Fruit fly (Drosophila melanogaster) whole organism, embryonic: ENCODE measurements around the gene CG17472.

Experiments
- Bdp1 ChIP-seq: fragments of 200-800 bp; sonication (Bioruptor generic); optimal IDR thresholded peaks from 3 replicates; lab custom pipeline; 2016; ENCODE audit warnings: missing biosample characterization, missing genetic modification characterization
- CG12236 ChIP-seq: fragments of 200-800 bp; sonication (Bioruptor generic); optimal IDR thresholded peaks from 2 replicates; lab custom pipeline; 2016; ENCODE audit warnings: missing biosample characterization, missing genetic modification characterization
- CG16815 ChIP-seq: fragments of 200-800 bp; sonication (Bioruptor generic); optimal IDR thresholded peaks from 3 replicates; lab custom pipeline; 2017; ENCODE audit warnings: missing biosample characterization, mild to moderate bottlenecking, missing genetic modification characterization
- CG16863 ChIP-seq: fragments of 200-800 bp; sonication (Bioruptor generic); optimal IDR thresholded peaks from 3 replicates; lab custom pipeline; 2016; ENCODE audit warnings: missing biosample characterization, missing genetic modification characterization
- CG17802 ChIP-seq: fragments of 200-800 bp; sonication (Bioruptor generic); optimal IDR thresholded peaks from 2 replicates; lab custom pipeline; 2018; ENCODE audit warnings: missing biosample characterization, mild to moderate bottlenecking, missing genetic modification characterization, moderate library complexity
- CG18476 ChIP-seq: fragments of 200-800 bp; sonication (Bioruptor generic); optimal IDR thresholded peaks from 2 replicates; lab custom pipeline; 2016; ENCODE audit warnings: missing biosample characterization, mild to moderate bottlenecking, missing genetic modification characterization
- CG2889 ChIP-seq: fragments of 200-800 bp; sonication (Bioruptor generic); IDR thresholded peaks from 3 replicates; pipeline ENCODE4 v1.3.6; 2022; ENCODE audit warnings: missing biosample characterization, missing genetic modification characterization
- CG30020 ChIP-seq: fragments of 200-800 bp; optimal IDR thresholded peaks from 2 replicates; lab custom pipeline; 2019; ENCODE audit warnings: missing biosample characterization, mild to moderate bottlenecking, missing genetic modification characterization, moderate library complexity
- CG32772 ChIP-seq: fragments of 200-800 bp; sonication (Bioruptor generic); IDR thresholded peaks from 2 replicates; pipeline ENCODE4 v1.3.6; 2022; ENCODE audit warnings: missing biosample characterization, missing genetic modification characterization
- CG33557 ChIP-seq: fragments of 200-800 bp; sonication (Bioruptor generic); optimal IDR thresholded peaks from 2 replicates; lab custom pipeline; 2019; ENCODE audit warnings: missing biosample characterization, mild to moderate bottlenecking, missing genetic modification characterization, moderate library complexity
- CG34224 ChIP-seq: fragments of 200-800 bp; sonication (Bioruptor generic); IDR thresholded peaks from 3 replicates; pipeline ENCODE4 v1.3.6; 2022; ENCODE audit warnings: missing biosample characterization, missing genetic modification characterization; ENCODE audit not compliant: partially characterized antibody
- CG3726 ChIP-seq: fragments of 200-800 bp; sonication (Bioruptor generic); IDR thresholded peaks from 3 replicates; pipeline ENCODE4, ENCODE4 v1.3.6; 2022; ENCODE audit warnings: missing biosample characterization, missing genetic modification characterization
- CG3838 ChIP-seq: fragments of 200-800 bp; sonication (Bioruptor generic); optimal IDR thresholded peaks from 3 replicates; lab custom pipeline; 2016; ENCODE audit warnings: missing biosample characterization, missing genetic modification characterization
- CG5180 ChIP-seq: fragments of 200-800 bp; sonication (Bioruptor generic); optimal IDR thresholded peaks from 3 replicates; lab custom pipeline; 2017; ENCODE audit warnings: missing biosample characterization, missing genetic modification characterization, mild to moderate bottlenecking, moderate library complexity, missing genetic modification reagents
- CG7357 ChIP-seq: fragments of 200-800 bp; sonication (Bioruptor generic); IDR thresholded peaks from 3 replicates; pipeline ENCODE4 v1.3.6; 2022; ENCODE audit warnings: missing biosample characterization, missing genetic modification characterization
- CG7786 ChIP-seq: fragments of 200-800 bp; sonication (Bioruptor generic); optimal IDR thresholded peaks from 2 replicates; lab custom pipeline; 2016; ENCODE audit warnings: missing biosample characterization, missing genetic modification characterization
- CG9609 ChIP-seq: fragments of 200-800 bp; sonication (Bioruptor generic); optimal IDR thresholded peaks from 3 replicates; lab custom pipeline; 2016; ENCODE audit warnings: missing biosample characterization, missing genetic modification characterization
- CG9932 ChIP-seq: fragments of 200-800 bp; sonication (Bioruptor generic); IDR thresholded peaks from 2 replicates; pipeline ENCODE4 v1.3.6; 2022; ENCODE audit warnings: missing biosample characterization, missing genetic modification characterization
- CoRest ChIP-seq: fragments of 200-800 bp; sonication (Bioruptor generic); optimal IDR thresholded peaks from 3 replicates; lab custom pipeline; 2018; ENCODE audit warnings: missing biosample characterization, mild to moderate bottlenecking, missing genetic modification characterization, moderate library complexity
- Elba2 ChIP-seq: fragments of 200-800 bp; sonication (Bioruptor generic); optimal IDR thresholded peaks from 3 replicates; lab custom pipeline; 2016; ENCODE audit warnings: missing biosample characterization, missing genetic modification characterization
- Fer2 ChIP-seq: fragments of 200-800 bp; sonication (Bioruptor generic); optimal IDR thresholded peaks from 2 replicates; lab custom pipeline; 2018; ENCODE audit warnings: missing biosample characterization, mild to moderate bottlenecking, missing genetic modification characterization, moderate library complexity
- Fer3 ChIP-seq: fragments of 200-800 bp; sonication (Bioruptor generic); optimal IDR thresholded peaks from 2 replicates; lab custom pipeline; 2018; ENCODE audit warnings: missing biosample characterization, mild to moderate bottlenecking, missing genetic modification characterization, moderate library complexity
- GATAe ChIP-seq: fragments of 200-800 bp; sonication (Bioruptor generic); conservative IDR thresholded peaks from 2 replicates; pipeline ENCODE4 v1.3.6; 2022; ENCODE audit warnings: missing biosample characterization, missing genetic modification characterization
- HmgZ ChIP-seq: fragments of 200-800 bp; sonication (Bioruptor generic); optimal IDR thresholded peaks from 2 replicates; lab custom pipeline; 2018; ENCODE audit warnings: missing biosample characterization, mild to moderate bottlenecking, missing genetic modification characterization
- Hr3 ChIP-seq: fragments of 200-800 bp; sonication (Bioruptor generic); optimal IDR thresholded peaks from 3 replicates; lab custom pipeline; 2016; ENCODE audit warnings: missing biosample characterization, missing genetic modification characterization
- Med ChIP-seq: fragments of 200-800 bp; sonication (Bioruptor generic); peaks from one replicate; lab custom pipeline; 2016; ENCODE audit warnings: missing biosample characterization, missing genetic modification characterization, mild to moderate bottlenecking, inconsistent platforms, moderate library complexity
- NK7.1 ChIP-seq: fragments of 200-800 bp; sonication (Bioruptor generic); optimal IDR thresholded peaks from 3 replicates; lab custom pipeline; 2016; ENCODE audit warnings: missing biosample characterization, missing genetic modification characterization
- Nf-YC ChIP-seq: fragments of 200-800 bp; optimal IDR thresholded peaks from 3 replicates; lab custom pipeline; 2019; ENCODE audit warnings: missing biosample characterization, mild to moderate bottlenecking, missing genetic modification characterization, moderate library complexity
- Rfx ChIP-seq: fragments of 200-800 bp; sonication (Bioruptor generic); IDR thresholded peaks from 2 replicates; pipeline ENCODE4 v1.3.6; 2022; ENCODE audit warnings: missing biosample characterization, missing genetic modification characterization
- Sin3A ChIP-seq: fragments of >200 bp; optimal IDR thresholded peaks from 2 replicates; lab custom pipeline; 2018
- Trl ChIP-seq, 3 experiments: fragments of >200 bp in 2 of 3; fragments of 200-800 bp in 1 of 3; sonication (Bioruptor generic) in 1 of 3; optimal IDR thresholded peaks; 2 replicates in 1 of 3; 3 replicates in 2 of 3; lab custom pipeline; 2016 to 2017; ENCODE audit warnings: missing biosample characterization in 1 of 3, missing genetic modification characterization in 1 of 3
- ara ChIP-seq: fragments of 200-800 bp; sonication (Bioruptor generic); IDR thresholded peaks from 2 replicates; pipeline ENCODE4 v1.3.6; 2022; ENCODE audit warnings: missing biosample characterization, missing genetic modification characterization
- fd3F ChIP-seq: fragments of 200-800 bp; sonication (Bioruptor generic); optimal IDR thresholded peaks from 2 replicates; lab custom pipeline; 2018; ENCODE audit warnings: missing biosample characterization, mild to moderate bottlenecking, missing genetic modification characterization, moderate library complexity
- gcm2 ChIP-seq: fragments of 200-800 bp; sonication (Bioruptor generic); optimal IDR thresholded peaks from 2 replicates; lab custom pipeline; 2016; ENCODE audit warnings: missing biosample characterization, missing genetic modification characterization
- ham ChIP-seq: fragments of 200-800 bp; sonication (Bioruptor generic); IDR thresholded peaks from 2 replicates; pipeline ENCODE4 v1.3.6; 2022; ENCODE audit warnings: missing biosample characterization, missing genetic modification characterization
- hkb ChIP-seq, 2 experiments: fragments of 200-800 bp in 1 of 2; fragments of >200 bp in 1 of 2; sonication (Bioruptor generic) in 1 of 2; IDR thresholded peaks in 1 of 2; optimal IDR thresholded peaks in 1 of 2; 2 replicates each; pipeline versions ENCODE4 v1.3.6 to Lab custom; 2017 to 2022; ENCODE audit warnings: missing biosample characterization in 1 of 2, missing genetic modification characterization in 1 of 2
- ind ChIP-seq: fragments of 200-800 bp; sonication (Bioruptor generic); optimal IDR thresholded peaks from 3 replicates; lab custom pipeline; 2016; ENCODE audit warnings: missing biosample characterization, missing genetic modification characterization
- kay ChIP-seq: fragments of 200-800 bp; sonication (Bioruptor generic); optimal IDR thresholded peaks from 2 replicates; lab custom pipeline; 2016; ENCODE audit warnings: missing biosample characterization, missing genetic modification characterization
- maf-S ChIP-seq: fragments of 200-800 bp; sonication (Bioruptor generic); optimal IDR thresholded peaks from 2 replicates; lab custom pipeline; 2016; ENCODE audit warnings: missing biosample characterization, missing genetic modification characterization
- schlank ChIP-seq: fragments of 200-800 bp; sonication (Bioruptor generic); optimal IDR thresholded peaks from 2 replicates; lab custom pipeline; 2018; ENCODE audit warnings: missing biosample characterization, mild to moderate bottlenecking, missing genetic modification characterization
- scrt ChIP-seq: fragments of 200-800 bp; sonication (Bioruptor generic); optimal IDR thresholded peaks from 2 replicates; lab custom pipeline; 2018; ENCODE audit warnings: missing biosample characterization, mild to moderate bottlenecking, missing genetic modification characterization, moderate library complexity
- sima ChIP-seq: fragments of 200-800 bp; sonication (Bioruptor generic); optimal IDR thresholded peaks from 2 replicates; lab custom pipeline; 2016; ENCODE audit warnings: missing biosample characterization, missing genetic modification characterization
- slou ChIP-seq: fragments of 200-800 bp; sonication (Bioruptor generic); optimal IDR thresholded peaks from 3 replicates; lab custom pipeline; 2016; ENCODE audit warnings: missing biosample characterization, missing genetic modification characterization
- sr ChIP-seq: fragments of 200-800 bp; sonication (Bioruptor generic); IDR thresholded peaks from 3 replicates; pipeline ENCODE4 v1.3.6; 2022; ENCODE audit warnings: missing biosample characterization, missing genetic modification characterization
- stc ChIP-seq: fragments of 200-800 bp; sonication (Bioruptor generic); IDR thresholded peaks from 2 replicates; pipeline ENCODE4 v1.3.6; 2022; ENCODE audit warnings: missing biosample characterization, missing genetic modification characterization
- toy ChIP-seq: fragments of 200-800 bp; sonication (Bioruptor generic); IDR thresholded peaks from 2 replicates; pipeline ENCODE4 v1.3.6; 2022; ENCODE audit warnings: missing biosample characterization, missing genetic modification characterization
- ttk ChIP-seq: fragments of 200-800 bp; sonication (Bioruptor generic); IDR thresholded peaks from 2 replicates; pipeline ENCODE4 v2.1.2; 2022; ENCODE audit warnings: missing biosample characterization, missing genetic modification characterization
- twi ChIP-seq: fragments of 200-800 bp; optimal IDR thresholded peaks from 2 replicates; lab custom pipeline; 2019; ENCODE audit warnings: missing biosample characterization, mild to moderate bottlenecking, missing genetic modification characterization, moderate library complexity
- vnd ChIP-seq: fragments of 200-800 bp; sonication (Bioruptor generic); IDR thresholded peaks from 3 replicates; pipeline ENCODE4 v1.3.6; 2022; ENCODE audit warnings: missing biosample characterization, missing genetic modification characterization; ENCODE audit not compliant: partially characterized antibody
- wor ChIP-seq: fragments of 200-800 bp; sonication (Bioruptor generic); IDR thresholded peaks from 2 replicates; pipeline ENCODE4 v1.3.6; 2022; ENCODE audit warnings: missing biosample characterization, missing genetic modification characterization
- z ChIP-seq: fragments of 200-800 bp; sonication (Bioruptor generic); IDR thresholded peaks from 3 replicates; pipeline ENCODE4 v1.3.6; 2022; ENCODE audit warnings: missing biosample characterization, missing genetic modification characterization

CG17472 gene

dm6 chr2L:20656110-20656509 is 21.8 kb downstream of the CG17472 start, which contains the start of the genes brun and CG2614 (continued):
- TF ChIP-seq Elba2 (GFP tag; lab: Kevin White, UChicago) (peak; percentile 99), ind (GFP tag; lab: Kevin White, UChicago) (peak; percentile 75), CG30020 (tag; lab: Kevin White, UChicago) (peak; percentile 61), CG3838 (peak; percentile 24), Hr3 (peak; percentile 70), slou (GFP tag; lab: Kevin White, UChicago) (no peak), Med (peak; percentile 94), vnd (GFP tag; lab: Robert Waterston, UW) (peak; percentile 85), toy (GFP tag; lab: Robert Waterston, UW) (no peak), fd3F (peak; percentile 34), CG5180 (GFP tag; lab: Kevin White, UChicago) (no peak), schlank (tag; lab: Kevin White, UChicago) (no peak), maf-S (GFP tag; lab: Kevin White, UChicago) (peak; percentile 65), Trl (optimal IDR thresholded peaks at IDR 0.05; lab: Kevin White, UChicago) (no peak), Trl (GFP tag; optimal IDR thresholded peaks at IDR 0.05; lab: Kevin White, UChicago) (peak; percentile 74), z (GFP tag; lab: Robert Waterston, UW) (no peak), Bdp1 (no peak), HmgZ (tag; lab: Kevin White, UChicago) (peak; percentile 62), CG9932 (peak; percentile 88), kay (peak; percentile 54), CG7357 (GFP tag; lab: Robert Waterston, UW) (peak; percentile 47; the same call in 2 of the 3 replicates), Nf-YC (tag; lab: Kevin White, UChicago) (peak; percentile 87), CG3726 (GFP tag; lab: Robert Waterston, UW) (peak; percentile 61; the same call in 1 of the 3 replicates), sima (GFP tag; lab: Kevin White, UChicago) (no peak), scrt (peak; percentile 69), CG17802 (tag; lab: Kevin White, UChicago) (no peak), ara (GFP tag; lab: Robert Waterston, UW) (peak; percentile 63; the same call in 1 of the 2 replicates), ham (GFP tag; lab: Robert Waterston, UW) (no peak), CG34224 (GFP tag; lab: Robert Waterston, UW) (peak; percentile 91), CG7786 (GFP tag; lab: Kevin White, UChicago) (peak; percentile 65), Rfx (peak; percentile 77; the same call in 1 of the 2 replicates), CG33557 (GFP tag; lab: Kevin White, UChicago) (peak; percentile 15), CG16815 (GFP tag; lab: Kevin White, UChicago) (peak; percentile 38), CG16863 (GFP tag; lab: Kevin White, UChicago) (peak; percentile 53), wor (peak; percentile 58), hkb (optimal IDR thresholded peaks at IDR 0.05; lab: Kevin White, UChicago) (no peak), hkb (GFP tag; IDR thresholded peaks at IDR 0.05; lab: Robert Waterston, UW) (peak; percentile 56), NK7.1 (no peak), CG9609 (peak; percentile 63), Sin3A (lab: Kevin White, UChicago) (peak; percentile 99), CG32772 (peak; percentile 78; the same call in 1 of the 2 replicates), CG12236 (GFP tag; lab: Kevin White, UChicago) (no peak), GATAe (GFP tag; lab: Robert Waterston, UW) (peak; percentile 55; the same call in 1 of the 2 replicates), CG18476 (GFP tag; lab: Kevin White, UChicago) (peak; percentile 53), Fer2 (tag; lab: Kevin White, UChicago) (peak; percentile 29), sr (GFP tag; lab: Robert Waterston, UW) (no peak), Fer3 (tag; lab: Kevin White, UChicago) (no peak), CoRest (tag; lab: Kevin White, UChicago) (peak; percentile 72), CG2889 (GFP tag; lab: Robert Waterston, UW) (0 out of 3 replicates have a peak, but pooled peaks have one; percentile 51), stc (GFP tag; lab: Robert Waterston, UW) (no peak), gcm2 (peak; percentile 32), ttk (peak; percentile 38; the same call in 1 of the 2 replicates), twi (tag; lab: Kevin White, UChicago) (no peak)
